Worm (Caenorhabditis elegans) whole organism, mixed stage, embryonic: ENCODE data around the gene F20D12.7.

Experiments
- ces-1 ChIP-seq: fragments of 150-350 bp; optimal IDR thresholded peaks from 2 replicates; lab custom pipeline; 2014; ENCODE audit warnings: missing biosample characterization, missing genetic modification reagents, missing genetic modification characterization
- drap-1 ChIP-seq: fragments of 200-800 bp; sonication (Bioruptor generic); optimal IDR thresholded peaks from 3 replicates; lab custom pipeline; 2018; ENCODE audit warnings: mild to moderate bottlenecking, missing genetic modification characterization, missing compliant biosample characterization
- elt-3 ChIP-seq: fragments of 150-350 bp; optimal IDR thresholded peaks from 2 replicates; lab custom pipeline; 2014; ENCODE audit warnings: missing biosample characterization, missing genetic modification characterization
- flh-1 ChIP-seq: fragments of 200-800 bp; sonication (Bioruptor generic); optimal IDR thresholded peaks from 2 replicates; lab custom pipeline; 2018; ENCODE audit warnings: mild to moderate bottlenecking, missing genetic modification characterization, moderate library complexity, missing compliant biosample characterization
- lin-13 ChIP-seq: fragments of 150-350 bp; optimal IDR thresholded peaks from 2 replicates; lab custom pipeline; 2014; ENCODE audit warnings: missing biosample characterization, missing genetic modification characterization
- nhr-28 ChIP-seq: fragments of 150-350 bp; optimal IDR thresholded peaks from 2 replicates; lab custom pipeline; 2014; ENCODE audit warnings: missing biosample characterization, missing genetic modification characterization
- sptf-1 ChIP-seq: sonication (generic microtip); optimal IDR thresholded peaks from 2 replicates; lab custom pipeline; 2017; ENCODE audit warnings: mild to moderate bottlenecking, missing genetic modification characterization, moderate library complexity, missing compliant biosample characterization
- ztf-11 ChIP-seq: fragments of 150-350 bp; optimal IDR thresholded peaks from 2 replicates; lab custom pipeline; 2014; ENCODE audit warnings: missing biosample characterization, missing genetic modification characterization

ce11 chrIV:7940919-7941318 lies 2.2 kb upstream of the F20D12.7 start, which contains the start of gene exc-9:
- TF ChIP-seq lin-13 (tag; lab: Kevin White, UChicago) (no peak), elt-3 (tag; lab: Kevin White, UChicago) (no peak), ces-1 (GFP tag; lab: Kevin White, UChicago) (no peak), sptf-1 (tag; lab: Kevin White, UChicago) (no peak), drap-1 (GFP tag; lab: Kevin White, UChicago) (no peak), ztf-11 (tag; lab: Kevin White, UChicago) (no peak), nhr-28 (no peak), flh-1 (no peak)
